Worm (Caenorhabditis elegans) whole organism, L4/young adult: ENCODE measurements around the gene trr-1.

Experiments used
- dao-5 ChIP-seq: sonication (generic microtip); optimal IDR thresholded peaks from 2 replicates; lab custom pipeline; 2016; ENCODE audit warnings: missing genotype, missing genetic modification characterization, moderate library complexity, missing compliant biosample characterization
- him-1 ChIP-seq: sonication (generic microtip); optimal IDR thresholded peaks from 2 replicates; lab custom pipeline; 2016; ENCODE audit warnings: missing genotype, missing genetic modification reagents, missing genetic modification characterization, missing compliant biosample characterization

- no peak for TF ChIP-seq him-1 (tag; lab: Kevin White, UChicago)
- TF ChIP-seq dao-5, result no peak
These were observed 9.4 kb upstream of the trr-1 start, which contains the start of gene C47D12.5 for ce11 chrII:11685177-11685576.
